Fruit fly (Drosophila melanogaster) whole organism, embryonic: ENCODE results near the gene hob.
A peak's percentile ranks its signal among the peaks of the same experiment; 100 is the strongest.

Experiments used
- Aef1 ChIP-seq: fragments of 200-800 bp; sonication (Bioruptor generic); IDR thresholded peaks from 3 replicates; pipeline ENCODE4 v1.3.6; 2022; ENCODE audit warnings: missing biosample characterization, missing genetic modification characterization
- BEAF-32 ChIP-seq: fragments of 200-800 bp; sonication (Bioruptor generic); optimal IDR thresholded peaks from 3 replicates; lab custom pipeline; 2017; ENCODE audit warnings: missing biosample characterization, missing genetic modification characterization, mild to moderate bottlenecking, moderate library complexity, missing genetic modification reagents
- CG1024 ChIP-seq: fragments of 200-800 bp; sonication (Bioruptor generic); IDR thresholded peaks from 2 replicates; pipeline ENCODE4 v1.3.6; 2022; ENCODE audit warnings: missing biosample characterization, missing genetic modification characterization
- CG12155 ChIP-seq: fragments of 200-800 bp; sonication (Bioruptor generic); optimal IDR thresholded peaks from 3 replicates; lab custom pipeline; 2016; ENCODE audit warnings: missing biosample characterization, missing genetic modification characterization
- CG12659 ChIP-seq: fragments of 200-800 bp; sonication (Bioruptor generic); optimal IDR thresholded peaks from 3 replicates; lab custom pipeline; 2017; ENCODE audit warnings: mild to moderate bottlenecking, missing biosample characterization, missing genetic modification reagents, missing genetic modification characterization
- CG14014 ChIP-seq: fragments of 200-800 bp; sonication (Bioruptor generic); IDR thresholded peaks from 2 replicates; pipeline ENCODE4 v1.3.6; 2022; ENCODE audit warnings: missing biosample characterization, missing genetic modification characterization
- CG14050 ChIP-seq: fragments of 200-800 bp; sonication (Bioruptor generic); IDR thresholded peaks from 3 replicates; pipeline ENCODE4 v1.3.6; 2022; ENCODE audit warnings: missing biosample characterization, missing genetic modification characterization
- CG16863 ChIP-seq: fragments of 200-800 bp; sonication (Bioruptor generic); optimal IDR thresholded peaks from 3 replicates; lab custom pipeline; 2016; ENCODE audit warnings: missing biosample characterization, missing genetic modification characterization
- CG17186 ChIP-seq: fragments of 200-800 bp; sonication (Bioruptor generic); optimal IDR thresholded peaks from 3 replicates; lab custom pipeline; 2017; ENCODE audit warnings: missing biosample characterization, missing genetic modification reagents, missing genetic modification characterization
- CG17802 ChIP-seq: fragments of 200-800 bp; sonication (Bioruptor generic); optimal IDR thresholded peaks from 2 replicates; lab custom pipeline; 2018; ENCODE audit warnings: missing biosample characterization, mild to moderate bottlenecking, missing genetic modification characterization, moderate library complexity
- CG17829 ChIP-seq: fragments of 200-800 bp; optimal IDR thresholded peaks from 2 replicates; lab custom pipeline; 2019; ENCODE audit warnings: missing biosample characterization, mild to moderate bottlenecking, missing genetic modification characterization, moderate library complexity
- CG18764 ChIP-seq: fragments of 200-800 bp; sonication (Bioruptor generic); optimal IDR thresholded peaks from 3 replicates; lab custom pipeline; 2016; ENCODE audit warnings: missing biosample characterization, missing genetic modification characterization
- CG31388 ChIP-seq: fragments of 200-800 bp; sonication (Bioruptor generic); optimal IDR thresholded peaks from 2 replicates; lab custom pipeline; 2016; ENCODE audit warnings: missing biosample characterization, missing genetic modification characterization
- CG34422 ChIP-seq: fragments of 200-800 bp; sonication (Bioruptor generic); IDR thresholded peaks from 3 replicates; pipeline ENCODE4 v1.3.6; 2022; ENCODE audit warnings: missing biosample characterization, missing genetic modification characterization
- CG42726 ChIP-seq: fragments of 200-800 bp; sonication (Bioruptor generic); IDR thresholded peaks from 2 replicates; pipeline ENCODE4 v1.3.6; 2022; ENCODE audit warnings: missing biosample characterization, missing genetic modification characterization; ENCODE audit not compliant: partially characterized antibody
- CG6254 ChIP-seq: fragments of 200-800 bp; sonication (Bioruptor generic); optimal IDR thresholded peaks from 3 replicates; lab custom pipeline; 2017; ENCODE audit warnings: mild to moderate bottlenecking, missing biosample characterization, missing genetic modification reagents, missing genetic modification characterization
- CG7963 ChIP-seq: fragments of 200-800 bp; sonication (Bioruptor generic); IDR thresholded peaks from 3 replicates; pipeline ENCODE4 v1.3.6; 2022; ENCODE audit warnings: missing biosample characterization, missing genetic modification characterization; ENCODE audit not compliant: partially characterized antibody
- CG9797 ChIP-seq: fragments of 200-800 bp; sonication (Bioruptor generic); optimal IDR thresholded peaks from 3 replicates; lab custom pipeline; 2018; ENCODE audit warnings: missing biosample characterization, mild to moderate bottlenecking, missing genetic modification characterization
- D19A ChIP-seq: fragments of 200-800 bp; optimal IDR thresholded peaks from 3 replicates; lab custom pipeline; 2019; ENCODE audit warnings: missing biosample characterization, mild to moderate bottlenecking, missing genetic modification characterization, moderate library complexity
- GATAe ChIP-seq: fragments of 200-800 bp; sonication (Bioruptor generic); conservative IDR thresholded peaks from 2 replicates; pipeline ENCODE4 v1.3.6; 2022; ENCODE audit warnings: missing biosample characterization, missing genetic modification characterization
- H2.0 ChIP-seq: fragments of 200-800 bp; sonication (Bioruptor generic); IDR thresholded peaks from 2 replicates; pipeline ENCODE4 v1.3.6; 2022; ENCODE audit warnings: missing biosample characterization, missing genetic modification characterization
- HHEX ChIP-seq: fragments of 200-800 bp; sonication (Bioruptor generic); optimal IDR thresholded peaks from 3 replicates; lab custom pipeline; 2017; ENCODE audit warnings: missing biosample characterization, mild to moderate bottlenecking, missing genetic modification characterization, missing genetic modification reagents
- Hey ChIP-seq: fragments of 200-800 bp; sonication (Bioruptor generic); optimal IDR thresholded peaks from 3 replicates; lab custom pipeline; 2018; ENCODE audit warnings: missing biosample characterization, mild to moderate bottlenecking, missing genetic modification characterization
- Hmx ChIP-seq: fragments of 200-800 bp; sonication (Bioruptor generic); optimal IDR thresholded peaks from 2 replicates; lab custom pipeline; 2016; ENCODE audit warnings: missing biosample characterization, missing genetic modification characterization
- Hr78 ChIP-seq, 2 experiments: fragments of 200-800 bp in 1 of 2; fragments of >200 bp in 1 of 2; sonication (Bioruptor generic) in 1 of 2; optimal IDR thresholded peaks; 2 replicates each; lab custom pipeline; 2017 to 2019; ENCODE audit warnings: missing biosample characterization in 2 of 2, missing genetic modification characterization in 2 of 2, mild to moderate bottlenecking in 1 of 2, moderate library complexity in 1 of 2
- Hsf ChIP-seq: fragments of 200-800 bp; sonication (Bioruptor generic); optimal IDR thresholded peaks from 3 replicates; lab custom pipeline; 2016; ENCODE audit warnings: missing biosample characterization, missing genetic modification characterization
- aop ChIP-seq: fragments of 200-800 bp; sonication (Bioruptor generic); IDR thresholded peaks from 2 replicates; pipeline ENCODE4 v1.3.6; 2022; ENCODE audit warnings: missing biosample characterization, missing genetic modification characterization
- bbx ChIP-seq: fragments of 200-800 bp; sonication (Bioruptor generic); IDR thresholded peaks from 2 replicates; pipeline ENCODE4 v1.3.6; 2022; ENCODE audit warnings: missing biosample characterization, missing genetic modification characterization; ENCODE audit not compliant: partially characterized antibody
- btn ChIP-seq: fragments of 200-800 bp; sonication (Bioruptor generic); optimal IDR thresholded peaks from 2 replicates; lab custom pipeline; 2016; ENCODE audit warnings: missing biosample characterization, missing genetic modification characterization
- cg ChIP-seq: fragments of 200-800 bp; sonication (Bioruptor generic); optimal IDR thresholded peaks from 3 replicates; lab custom pipeline; 2019; ENCODE audit warnings: missing biosample characterization, mild to moderate bottlenecking, missing genetic modification characterization, moderate library complexity
- chif ChIP-seq, 2 experiments: fragments of 200-800 bp; sonication (Bioruptor generic); optimal IDR thresholded peaks; 3 replicates each; lab custom pipeline; 2016; ENCODE audit warnings: missing biosample characterization in 2 of 2, missing genetic modification characterization in 2 of 2
- chn ChIP-seq: fragments of 200-800 bp; sonication (Bioruptor generic); optimal IDR thresholded peaks from 2 replicates; lab custom pipeline; 2016; ENCODE audit warnings: missing biosample characterization, missing genetic modification characterization
- dmrt11E ChIP-seq: fragments of 200-800 bp; sonication (Bioruptor generic); optimal IDR thresholded peaks from 3 replicates; lab custom pipeline; 2018; ENCODE audit warnings: missing biosample characterization, mild to moderate bottlenecking, missing genetic modification characterization, moderate library complexity
- fd3F ChIP-seq: fragments of 200-800 bp; sonication (Bioruptor generic); optimal IDR thresholded peaks from 2 replicates; lab custom pipeline; 2018; ENCODE audit warnings: missing biosample characterization, mild to moderate bottlenecking, missing genetic modification characterization, moderate library complexity
- ham ChIP-seq: fragments of 200-800 bp; sonication (Bioruptor generic); IDR thresholded peaks from 2 replicates; pipeline ENCODE4 v1.3.6; 2022; ENCODE audit warnings: missing biosample characterization, missing genetic modification characterization
- insv ChIP-seq, 2 experiments: fragments of 200-800 bp; sonication (Bioruptor generic); optimal IDR thresholded peaks; 3 replicates each; lab custom pipeline; 2016 to 2018; ENCODE audit warnings: missing biosample characterization in 2 of 2, missing genetic modification characterization in 2 of 2
- kni ChIP-seq: fragments of 200-800 bp; sonication (Bioruptor generic); optimal IDR thresholded peaks from 3 replicates; lab custom pipeline; 2017; ENCODE audit warnings: mild to moderate bottlenecking, missing biosample characterization, missing genetic modification reagents, missing genetic modification characterization
- lmd ChIP-seq: fragments of 200-800 bp; sonication (Bioruptor generic); IDR thresholded peaks from 2 replicates; pipeline ENCODE4 v1.3.6; 2022; ENCODE audit warnings: missing biosample characterization, missing genetic modification characterization
- oc ChIP-seq: fragments of 200-800 bp; sonication (Bioruptor generic); optimal IDR thresholded peaks from 2 replicates; lab custom pipeline; 2018; ENCODE audit warnings: missing biosample characterization, mild to moderate bottlenecking, missing genetic modification characterization, moderate library complexity
- onecut ChIP-seq: fragments of 200-800 bp; sonication (Bioruptor generic); IDR thresholded peaks from 2 replicates; pipeline ENCODE4 v1.3.6; 2022; ENCODE audit warnings: missing biosample characterization, missing genetic modification characterization
- pan ChIP-seq, 4 experiments: fragments of >200 bp in 3 of 4; fragments of 200-800 bp in 1 of 4; sonication (Bioruptor generic) in 1 of 4; optimal IDR thresholded peaks in 3 of 4; IDR thresholded peaks in 1 of 4; 2 replicates each; pipeline versions ENCODE4 v1.3.6 to Lab custom; 2017 to 2022; ENCODE audit warnings: missing biosample characterization in 2 of 4, missing genetic modification characterization in 2 of 4, mixed read lengths in 1 of 4
- peb ChIP-seq: fragments of 200-800 bp; sonication (Bioruptor generic); IDR thresholded peaks from 2 replicates; pipeline ENCODE4 v1.3.6; 2022; ENCODE audit warnings: missing biosample characterization, missing genetic modification characterization
- prd ChIP-seq, 3 experiments: fragments of >200 bp in 2 of 3; fragments of 200-800 bp in 1 of 3; sonication (Bioruptor generic) in 1 of 3; optimal IDR thresholded peaks in 2 of 3; IDR thresholded peaks in 1 of 3; 2 replicates in 2 of 3; 3 replicates in 1 of 3; pipeline versions ENCODE4 v1.3.6 to Lab custom; 2017 to 2022; ENCODE audit warnings: missing biosample characterization in 1 of 3, missing genetic modification characterization in 1 of 3
- sna ChIP-seq: fragments of 200-800 bp; sonication (Bioruptor generic); IDR thresholded peaks from 2 replicates; pipeline ENCODE4 v1.3.6; 2022; ENCODE audit warnings: missing biosample characterization, missing genetic modification characterization; ENCODE audit not compliant: partially characterized antibody
- sqz ChIP-seq: fragments of 200-800 bp; sonication (Bioruptor generic); optimal IDR thresholded peaks from 3 replicates; lab custom pipeline; 2018; ENCODE audit warnings: missing biosample characterization, mild to moderate bottlenecking, missing genetic modification characterization
- zen2 ChIP-seq: fragments of 200-800 bp; sonication (Bioruptor generic); IDR thresholded peaks from 3 replicates; pipeline ENCODE4 v1.3.6; 2022; ENCODE audit warnings: missing biosample characterization, missing genetic modification characterization; ENCODE audit not compliant: partially characterized antibody

hob gene

dm6 chr3L:3198447-3199402 lies 20.0 kb downstream of the hob start, which contains the start of the genes CG32276 and gry (continued):
- TF ChIP-seq bbx (GFP tag; lab: Robert Waterston, UW) (no peak), BEAF-32 (GFP tag; lab: Kevin White, UChicago) (peak; percentile 67), kni (GFP tag; lab: Kevin White, UChicago) (no peak), dmrt11E (tag; lab: Kevin White, UChicago) (peak; percentile 67), CG12659 (GFP tag; lab: Kevin White, UChicago) (peak; percentile 89), Hr78 (GFP tag; optimal IDR thresholded peaks at IDR 0.05; lab: Kevin White, UChicago) (no peak), CG42726 (no peak), btn (GFP tag; lab: Kevin White, UChicago) (peak; percentile 58), H2.0 (GFP tag; lab: Robert Waterston, UW) (no peak; the same call in 1 of the 2 replicates), CG17802 (no peak), CG1024 (peak; percentile 46; the same call in 1 of the 2 replicates), insv (GFP tag; optimal IDR thresholded peaks at IDR 0.05; lab: Kevin White, UChicago) (peak in 1 of 2 experiments; percentile 91), Hmx (GFP tag; lab: Kevin White, UChicago) (no peak), chn (peak; percentile 77), chif (GFP tag; optimal IDR thresholded peaks at IDR 0.05; lab: Kevin White, UChicago) (peak; percentile 54 to 71), lmd (GFP tag; lab: Robert Waterston, UW) (peak; percentile 65; the same call in 1 of the 2 replicates), CG14014 (peak; percentile 36; the same call in 1 of the 2 replicates), CG16863 (peak; percentile 79), CG9797 (GFP tag; lab: Kevin White, UChicago) (peak; percentile 96), CG6254 (GFP tag; lab: Kevin White, UChicago) (no peak), CG34422 (peak; percentile 73), D19A (tag; lab: Kevin White, UChicago) (no peak), sqz (no peak), peb (GFP tag; lab: Robert Waterston, UW) (no peak), HHEX (GFP tag; lab: Kevin White, UChicago) (peak; percentile 58), cg (GFP tag; lab: Kevin White, UChicago) (peak; percentile 73), onecut (GFP tag; lab: Robert Waterston, UW) (peak; percentile 30), sna (GFP tag; lab: Robert Waterston, UW) (no peak), Hsf (GFP tag; lab: Kevin White, UChicago) (peak; percentile 85), Hey (no peak), prd (optimal IDR thresholded peaks at IDR 0.05; lab: Kevin White, UChicago) (no peak), prd (GFP tag; IDR thresholded peaks at IDR 0.05; lab: Robert Waterston, UW) (peak; percentile 82), zen2 (GFP tag; lab: Robert Waterston, UW) (no peak), CG17186 (GFP tag; lab: Kevin White, UChicago) (peak; percentile 81), ham (GFP tag; lab: Robert Waterston, UW) (no peak), GATAe (GFP tag; lab: Robert Waterston, UW) (no peak), CG12155 (GFP tag; lab: Kevin White, UChicago) (peak; percentile 86), CG31388 (GFP tag; lab: Kevin White, UChicago) (peak; percentile 55), CG7963 (GFP tag; lab: Robert Waterston, UW) (no peak), CG14050 (GFP tag; lab: Robert Waterston, UW) (peak; percentile 23; the same call in 1 of the 3 replicates), fd3F (GFP tag; lab: Kevin White, UChicago) (peak; percentile 53), CG17829 (peak; percentile 87), oc (tag; lab: Kevin White, UChicago) (no peak), CG18764 (GFP tag; lab: Kevin White, UChicago) (peak; percentile 74), pan (optimal IDR thresholded peaks at IDR 0.05; lab: Kevin White, UChicago) (no peak), pan (GFP tag; optimal IDR thresholded peaks at IDR 0.05 in 1 of 2, IDR thresholded peaks at IDR 0.05 in 1 of 2) (peak in 1 of 2 experiments; percentile 29), aop (GFP tag; lab: Robert Waterston, UW) (no peak), Aef1 (GFP tag; lab: Robert Waterston, UW) (peak; percentile 70)
